Worm (Caenorhabditis elegans) whole organism, L2 larva: Measurements from ENCODE around the gene Y60A9.1.

Experiments used
- R02D3.7 ChIP-seq: fragments of 150-350 bp; optimal IDR thresholded peaks from 2 replicates; lab custom pipeline; 2014; ENCODE audit warnings: missing biosample characterization, missing genetic modification characterization
- blmp-1 ChIP-seq: sonication (generic microtip); optimal IDR thresholded peaks from 2 replicates; lab custom pipeline; 2017; ENCODE audit warnings: missing genetic modification characterization, mild to moderate bottlenecking, missing compliant biosample characterization, antibody characterized with exemption, moderate library complexity; ENCODE audit not compliant: insufficient read depth
- lsy-2 ChIP-seq, 2 experiments: fragments of 150-350 bp in 1 of 2; sonication (generic microtip) in 1 of 2; optimal IDR thresholded peaks; 2 replicates each; lab custom pipeline; 2014 to 2017; ENCODE audit warnings: missing biosample characterization in 2 of 2, missing genetic modification characterization in 2 of 2
- nhr-12 ChIP-seq: fragments of 150-350 bp; optimal IDR thresholded peaks from 2 replicates; lab custom pipeline; 2014; ENCODE audit warnings: missing biosample characterization, missing genetic modification characterization
- unc-39 ChIP-seq: fragments of 150-350 bp; optimal IDR thresholded peaks from 2 replicates; lab custom pipeline; 2014; ENCODE audit warnings: missing biosample characterization, missing genetic modification characterization
- zag-1 ChIP-seq: fragments of 150-350 bp; optimal IDR thresholded peaks from 2 replicates; lab custom pipeline; 2014; ENCODE audit warnings: missing biosample characterization, missing genetic modification characterization

DNA sequence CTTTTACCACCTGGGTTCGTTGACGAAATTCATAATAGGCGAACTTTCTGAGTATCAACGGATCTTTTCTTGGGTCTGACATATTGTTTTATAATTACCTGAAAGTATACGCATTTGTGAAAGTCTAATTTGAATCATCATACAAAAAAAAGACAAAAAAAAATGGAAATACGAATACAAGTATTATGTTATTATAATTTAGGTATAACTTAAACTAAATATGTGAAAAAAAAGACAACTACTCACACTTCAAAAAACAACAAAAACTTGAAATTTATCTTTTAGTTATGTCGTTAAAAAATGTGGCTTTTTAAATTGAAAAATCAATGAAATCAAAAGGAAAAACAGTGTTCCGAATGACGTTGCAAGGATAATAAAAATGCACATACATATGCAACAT lies 17.6 kb upstream of the Y60A9.1 start, which contains the start of gene fbxa-179:
- no peak for TF ChIP-seq nhr-12
- no peak for TF ChIP-seq R02D3.7 (tag; lab: Kevin White, UChicago)
- TF ChIP-seq unc-39 (tag; lab: Kevin White, UChicago), result no peak
- TF ChIP-seq blmp-1, result no peak
- no peak for TF ChIP-seq zag-1 (tag; lab: Kevin White, UChicago)
- TF ChIP-seq lsy-2 (tag; optimal IDR thresholded peaks at IDR 0.05; lab: Kevin White, UChicago), result no peak
